Worm (Caenorhabditis elegans): ENCODE results near the gene daf-37.
A peak's percentile ranks its signal among the peaks of the same experiment; 100 is the strongest.

The daf-37 gene

DNA sequence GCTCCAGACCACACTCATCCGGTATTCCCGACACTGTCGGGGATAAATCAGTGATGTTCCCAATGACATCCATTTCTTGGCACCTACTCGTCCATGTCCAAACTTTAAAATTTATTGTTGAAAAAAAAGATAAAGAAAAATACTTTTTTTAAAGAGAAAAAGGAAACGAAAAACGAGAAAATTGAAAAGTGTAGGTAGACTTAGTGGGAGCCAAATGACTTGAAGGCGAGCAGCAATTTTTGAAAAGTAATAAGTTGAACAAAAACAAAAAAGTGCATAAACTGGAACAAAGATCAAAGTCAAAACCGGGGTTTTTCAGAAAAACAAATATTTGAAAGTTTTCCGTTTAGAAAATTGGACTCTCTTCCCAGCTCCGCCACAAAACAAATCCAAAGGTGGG, at the start of gene daf-37:
Gene daf-37, minus strand, starts transcription at position 101 of the 400 bp plus-strand sequence.
- TF ChIP-seq unc-120 (tag; optimal IDR thresholded peaks at IDR 0.05; ENCODE audit: poor library complexity, severe bottlenecking) (no peak), lsy-2 (tag; optimal IDR thresholded peaks at IDR 0.05) (no peak), mab-5 (tag; optimal IDR thresholded peaks at IDR 0.05) (no peak), snpc-4 (tag; optimal IDR thresholded peaks at IDR 0.05) (no peak), blmp-1 (tag; optimal IDR thresholded peaks at IDR 0.05) (no peak), mep-1 (tag; optimal IDR thresholded peaks at IDR 0.05) (no peak), ceh-83 (GFP tag; optimal IDR thresholded peaks at IDR 0.05) (no peak), lin-13 (tag; optimal IDR thresholded peaks at IDR 0.05) (no peak), unc-62 (GFP tag; optimal IDR thresholded peaks at IDR 0.05) (no peak), ceh-43 (GFP tag; optimal IDR thresholded peaks at IDR 0.05) (no peak), ham-2 (GFP tag; optimal IDR thresholded peaks at IDR 0.05) (no peak), nhr-76 (tag; optimal IDR thresholded peaks at IDR 0.05) (no peak), pha-4 (tag; optimal IDR thresholded peaks at IDR 0.05) (no peak), tbx-8 (GFP tag; optimal IDR thresholded peaks at IDR 0.05) (no peak), nhr-28 (tag; optimal IDR thresholded peaks at IDR 0.05) (no peak), bed-3 (GFP tag; optimal IDR thresholded peaks at IDR 0.05) (no peak), elt-3 (tag; optimal IDR thresholded peaks at IDR 0.05) (no peak), flh-1 (GFP tag; optimal IDR thresholded peaks at IDR 0.05) (no peak)

DNA sequence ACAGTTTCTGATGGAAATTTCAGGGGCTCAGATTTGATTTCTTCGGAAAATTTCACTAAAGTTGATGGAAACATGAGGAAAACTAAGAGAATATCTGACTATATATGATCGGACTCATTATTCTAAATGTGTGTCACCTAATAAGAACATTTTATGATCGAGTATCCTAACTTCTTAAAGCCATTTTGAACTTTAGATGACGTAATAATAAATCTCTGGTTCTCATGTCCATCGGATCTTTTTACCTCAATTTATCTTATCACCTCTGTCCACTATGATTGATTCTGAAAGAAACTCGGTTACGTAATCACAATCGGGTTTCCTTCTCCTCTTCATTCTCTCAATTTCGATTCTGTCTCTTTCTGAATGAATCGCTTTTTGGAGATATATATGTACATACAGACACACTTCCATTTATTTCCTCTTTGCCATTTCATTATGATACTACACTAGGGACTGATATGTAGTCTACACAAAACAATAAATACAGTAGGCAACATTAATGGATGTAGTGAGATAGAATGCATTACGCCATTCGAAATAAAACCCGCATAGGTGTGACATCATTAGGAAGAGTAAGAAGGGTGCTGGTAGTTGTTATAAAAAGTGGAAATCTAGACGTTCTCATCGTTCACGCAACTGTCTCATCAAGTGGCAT, 49.3 kb upstream of the daf-37 start:
- TF ChIP-seq nhr-12 (tag; optimal IDR thresholded peaks at IDR 0.05) (no peak), ces-1 (GFP tag; optimal IDR thresholded peaks at IDR 0.05) (no peak), unc-39 (tag; optimal IDR thresholded peaks at IDR 0.05) (no peak), unc-120 (tag; optimal IDR thresholded peaks at IDR 0.05; ENCODE audit: poor library complexity, severe bottlenecking) (no peak), zip-8 (tag; optimal IDR thresholded peaks at IDR 0.05) (peak; percentile 98), mab-5 (tag; optimal IDR thresholded peaks at IDR 0.05) (no peak), mep-1 (tag; optimal IDR thresholded peaks at IDR 0.05) (no peak), lsy-2 (tag; optimal IDR thresholded peaks at IDR 0.05) (no peak)

- TF ChIP-seq hlh-1 (tag; optimal IDR thresholded peaks at IDR 0.05) (no peak), nhr-12 (tag; optimal IDR thresholded peaks at IDR 0.05) (no peak), mab-5 (tag; optimal IDR thresholded peaks at IDR 0.05) (no peak), mep-1 (tag; optimal IDR thresholded peaks at IDR 0.05) (no peak), ham-2 (GFP tag; optimal IDR thresholded peaks at IDR 0.05) (no peak), blmp-1 (tag; optimal IDR thresholded peaks at IDR 0.05) (no peak)
Observed at ce11 chrII:6256024-6256423, 48.0 kb upstream of the daf-37 start, which contains the start of gene F13H8.5. Gene F13H8.5 (minus strand): TSS chrII:6256124.

DNA sequence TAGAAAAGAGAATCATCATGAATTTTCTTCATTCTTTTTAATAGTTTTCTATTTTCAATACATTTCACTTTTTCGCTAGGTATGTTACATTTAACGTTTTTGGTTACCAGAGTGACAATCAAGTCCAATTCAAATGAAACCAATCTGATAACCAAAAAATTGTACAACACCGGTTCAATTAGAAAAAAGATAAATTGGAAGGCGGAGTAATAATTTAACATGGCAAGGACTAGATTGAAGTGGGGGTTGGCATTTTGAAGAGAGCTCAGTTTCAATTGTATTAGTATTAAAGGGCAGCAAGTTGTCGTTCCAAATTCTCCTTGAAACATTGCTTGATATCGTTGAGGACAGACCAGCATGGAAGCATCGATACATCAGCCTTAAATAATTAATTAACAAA, 44.7 kb upstream of the daf-37 start:
- TF ChIP-seq lsy-2 (tag; optimal IDR thresholded peaks at IDR 0.05) = no peak
- no peak for TF ChIP-seq ceh-43 (GFP tag; optimal IDR thresholded peaks at IDR 0.05)
- no peak for TF ChIP-seq lin-32 (GFP tag; optimal IDR thresholded peaks at IDR 0.05)
- TF ChIP-seq unc-120 (tag; optimal IDR thresholded peaks at IDR 0.05; ENCODE audit: poor library complexity, severe bottlenecking) = no peak
- no peak for TF ChIP-seq elt-1 (tag; optimal IDR thresholded peaks at IDR 0.05; ENCODE audit: borderline replicate concordance, insufficient read depth)
- TF ChIP-seq snpc-4 (tag; optimal IDR thresholded peaks at IDR 0.05) = no peak
- no peak for TF ChIP-seq cnd-1 (tag; optimal IDR thresholded peaks at IDR 0.05)
- no peak for TF ChIP-seq mab-5 (tag; optimal IDR thresholded peaks at IDR 0.05)
- TF ChIP-seq nhr-2 (tag; optimal IDR thresholded peaks at IDR 0.05) = no peak
- no peak for TF ChIP-seq pha-4 (tag; optimal IDR thresholded peaks at IDR 0.05)
- TF ChIP-seq ham-2 (GFP tag; optimal IDR thresholded peaks at IDR 0.05) = no peak
- TF ChIP-seq sptf-1 (tag; optimal IDR thresholded peaks at IDR 0.05) = no peak
- TF ChIP-seq elt-3 (tag; optimal IDR thresholded peaks at IDR 0.05) = no peak

DNA sequence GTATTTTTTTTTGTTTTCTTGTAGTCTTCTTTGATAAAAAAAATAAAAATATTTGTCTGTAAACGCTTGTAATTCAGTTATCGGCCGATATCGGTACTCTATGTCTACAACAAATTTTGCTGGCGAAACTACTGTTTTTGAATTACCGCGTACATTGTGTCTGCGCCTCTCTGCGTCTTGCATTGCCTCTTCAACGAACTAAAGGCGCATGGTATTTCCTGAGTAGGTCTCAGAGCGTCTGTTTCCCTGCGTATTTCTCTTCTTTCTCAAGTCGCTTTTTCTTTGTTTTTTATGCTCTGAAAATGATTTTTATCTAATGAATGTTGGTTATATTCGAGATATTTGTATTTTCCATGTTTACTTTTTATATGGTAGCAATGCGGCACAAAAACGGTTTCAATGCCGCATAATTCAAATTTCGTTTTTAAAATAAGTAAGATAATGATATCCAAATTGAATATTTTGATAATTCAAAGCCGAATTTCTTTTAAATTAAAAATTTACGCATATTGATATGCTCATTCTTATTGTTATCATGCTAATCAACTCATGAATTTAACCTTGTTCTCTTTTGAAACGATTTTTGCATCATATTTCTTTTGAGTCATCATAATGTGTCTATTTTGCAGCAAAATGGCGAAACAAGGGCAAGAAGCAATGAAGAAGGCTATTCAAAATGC, 42.9 kb upstream of the daf-37 start, which contains the start of gene phb-2:
Gene phb-2, plus strand, starts transcription at position 630 of the 680 bp plus-strand sequence.
- TF ChIP-seq ceh-43 (GFP tag; optimal IDR thresholded peaks at IDR 0.05) (no peak), nhr-2 (tag; optimal IDR thresholded peaks at IDR 0.05) (peak; percentile 11), mab-5 (tag; optimal IDR thresholded peaks at IDR 0.05) (no peak), mep-1 (tag; optimal IDR thresholded peaks at IDR 0.05) (peak; percentile 81), hlh-1 (tag; optimal IDR thresholded peaks at IDR 0.05) (peak; percentile 56), nhr-28 (tag; optimal IDR thresholded peaks at IDR 0.05) (no peak), elt-1 (tag; optimal IDR thresholded peaks at IDR 0.05; ENCODE audit: borderline replicate concordance, insufficient read depth) (no peak), ztf-11 (tag; optimal IDR thresholded peaks at IDR 0.05) (no peak), lsy-2 (tag; optimal IDR thresholded peaks at IDR 0.05) (peak; percentile 81), snpc-4 (tag; optimal IDR thresholded peaks at IDR 0.05) (no peak), nhr-76 (tag; optimal IDR thresholded peaks at IDR 0.05) (no peak), ces-1 (GFP tag; optimal IDR thresholded peaks at IDR 0.05) (peak; percentile 24), mls-2 (tag; optimal IDR thresholded peaks at IDR 0.05) (no peak), ceh-39 (tag; optimal IDR thresholded peaks at IDR 0.05) (peak; percentile 20), cnd-1 (tag; optimal IDR thresholded peaks at IDR 0.05) (no peak), pha-4 (tag; optimal IDR thresholded peaks at IDR 0.05) (peak; percentile 92), nhr-237 (tag; optimal IDR thresholded peaks at IDR 0.05) (peak; percentile 81), bed-3 (GFP tag; optimal IDR thresholded peaks at IDR 0.05) (no peak), ham-2 (GFP tag; optimal IDR thresholded peaks at IDR 0.05) (no peak), lin-13 (tag; optimal IDR thresholded peaks at IDR 0.05) (no peak), sptf-1 (tag; optimal IDR thresholded peaks at IDR 0.05) (peak; percentile 37), tbx-8 (GFP tag; optimal IDR thresholded peaks at IDR 0.05) (no peak), elt-3 (tag; optimal IDR thresholded peaks at IDR 0.05) (no peak), drap-1 (GFP tag; optimal IDR thresholded peaks at IDR 0.05) (no peak), sem-2 (GFP tag; optimal IDR thresholded peaks at IDR 0.05) (no peak), unc-62 (GFP tag; optimal IDR thresholded peaks at IDR 0.05) (peak; percentile 32), unc-120 (tag; optimal IDR thresholded peaks at IDR 0.05; ENCODE audit: poor library complexity, severe bottlenecking) (peak; percentile 60), M03D4.4 (tag; optimal IDR thresholded peaks at IDR 0.05) (no peak)

Data from whole organism, mixed stage, embryonic.